Worm (Caenorhabditis elegans) whole organism, L3 larva: ENCODE measurements around the gene ttr-48.

Source experiments
- ZK546.5 ChIP-seq: sonication (generic microtip); optimal IDR thresholded peaks from 2 replicates; lab custom pipeline; 2017; ENCODE audit warnings: missing biosample characterization, missing genetic modification characterization
- aly-2 ChIP-seq: fragments of 150-350 bp; optimal IDR thresholded peaks from 2 replicates; lab custom pipeline; 2014; ENCODE audit warnings: missing biosample characterization, missing genetic modification characterization
- eor-1 ChIP-seq, 2 experiments: fragments of 150-350 bp; optimal IDR thresholded peaks; 2 replicates each; lab custom pipeline; 2014 to 2018; ENCODE audit warnings: missing biosample characterization in 2 of 2, missing genetic modification characterization in 2 of 2
- fkh-10 ChIP-seq: sonication (generic microtip); optimal IDR thresholded peaks from 2 replicates; lab custom pipeline; 2017; ENCODE audit warnings: missing biosample characterization, missing genetic modification reagents, missing genetic modification characterization
- mdl-1 ChIP-seq: fragments of 150-350 bp; optimal IDR thresholded peaks from 2 replicates; lab custom pipeline; 2014; ENCODE audit warnings: missing biosample characterization, missing genetic modification characterization
- nhr-12 ChIP-seq: fragments of 150-350 bp; optimal IDR thresholded peaks from 2 replicates; lab custom pipeline; 2014; ENCODE audit warnings: missing biosample characterization, missing genetic modification characterization
- nhr-237 ChIP-seq: fragments of 150-350 bp; optimal IDR thresholded peaks from 2 replicates; lab custom pipeline; 2014; ENCODE audit warnings: missing biosample characterization, missing genetic modification characterization
- nhr-25 ChIP-seq: sonication (generic microtip); optimal IDR thresholded peaks from 2 replicates; lab custom pipeline; 2017; ENCODE audit warnings: missing biosample characterization, missing genetic modification characterization
- nhr-76 ChIP-seq: fragments of 150-350 bp; sonication (generic microtip); optimal IDR thresholded peaks from 5 replicates; lab custom pipeline; 2014; ENCODE audit warnings: missing biosample characterization, missing genetic modification characterization
- pha-4 ChIP-seq: fragments of 150-350 bp; optimal IDR thresholded peaks from 2 replicates; lab custom pipeline; 2014; ENCODE audit warnings: missing biosample characterization, missing genetic modification reagents, missing genetic modification characterization
- skn-1 ChIP-seq: fragments of 150-350 bp; optimal IDR thresholded peaks from 2 replicates; lab custom pipeline; 2014; ENCODE audit warnings: missing biosample characterization, missing genetic modification characterization
- unc-62 ChIP-seq: fragments of 150-350 bp; sonication (generic microtip); optimal IDR thresholded peaks from 4 replicates; lab custom pipeline; 2014; ENCODE audit warnings: missing biosample characterization, missing genetic modification reagents, missing genetic modification characterization

- TF ChIP-seq mdl-1 (tag; lab: Kevin White, UChicago): no peak
- TF ChIP-seq pha-4: no peak
- TF ChIP-seq nhr-12: no peak
- no peak for TF ChIP-seq ZK546.5
- TF ChIP-seq aly-2 (tag; lab: Kevin White, UChicago): no peak
- TF ChIP-seq skn-1 (tag; lab: Kevin White, UChicago): no peak
- no peak for TF ChIP-seq fkh-10
- TF ChIP-seq eor-1 (tag; optimal IDR thresholded peaks at IDR 0.05; lab: Kevin White, UChicago): no peak
- no peak for TF ChIP-seq nhr-76
- TF ChIP-seq unc-62 (GFP tag; lab: Kevin White, UChicago): no peak
- TF ChIP-seq nhr-25 (tag; lab: Kevin White, UChicago): no peak
- no peak for TF ChIP-seq nhr-237 (tag; lab: Kevin White, UChicago)
These were observed 23.9 kb upstream of the ttr-48 start for ce11 chrX:3866197-3866596.
